Fruit fly (Drosophila melanogaster): ENCODE measurements around the gene CG13877.

Gene CG13877

dm6 chr3L:264378-265151 lies 46.7 kb downstream of the CG13877 start, which contains the start of the genes Tudor-SN and mRpL17 (continued):
- TF ChIP-seq CG8388 (GFP tag; optimal IDR thresholded peaks at IDR 0.05) (peak; percentile 9), Dref (GFP tag; IDR thresholded peaks at IDR 0.05) (peak; percentile 72), nmo (GFP tag; optimal IDR thresholded peaks at IDR 0.05) (peak; percentile 63), ttk (GFP tag; IDR thresholded peaks at IDR 0.05) (no peak), ara (GFP tag; IDR thresholded peaks at IDR 0.05) (no peak), ftz-f1 (GFP tag; optimal IDR thresholded peaks at IDR 0.05) (no peak), CG18619 (GFP tag; optimal IDR thresholded peaks at IDR 0.05) (peak; percentile 23), CG4820 (GFP tag; optimal IDR thresholded peaks at IDR 0.05) (peak; percentile 21), ro (GFP tag; IDR thresholded peaks at IDR 0.05) (no peak), corto (GFP tag; optimal IDR thresholded peaks at IDR 0.05) (peak; percentile 70), grn (GFP tag; optimal IDR thresholded peaks at IDR 0.05) (no peak), CG12104 (GFP tag; optimal IDR thresholded peaks at IDR 0.05) (peak; percentile 20), TFAM (GFP tag; optimal IDR thresholded peaks at IDR 0.05) (no peak), CG14860 (GFP tag; IDR thresholded peaks at IDR 0.05; ENCODE audit: partially characterized antibody) (peak; percentile 97), p53 (GFP tag; optimal IDR thresholded peaks at IDR 0.05) (no peak), ewg (GFP tag; optimal IDR thresholded peaks at IDR 0.05) (peak; percentile 44), MTF-1 (GFP tag; optimal IDR thresholded peaks at IDR 0.05; ENCODE audit: borderline replicate concordance) (no peak), bigmax (GFP tag; optimal IDR thresholded peaks at IDR 0.05) (peak; percentile 38), zen (tag; optimal IDR thresholded peaks at IDR 0.05) (peak; percentile 62), D19A (tag; optimal IDR thresholded peaks at IDR 0.05) (peak; percentile 38), CG2120 (GFP tag; optimal IDR thresholded peaks at IDR 0.05) (peak; percentile 59), H15 (GFP tag; IDR thresholded peaks at IDR 0.05) (no peak), bcd (GFP tag; optimal IDR thresholded peaks at IDR 0.05) (peak; percentile 30), pnt (GFP tag; optimal IDR thresholded peaks at IDR 0.05) (no peak), CG9437 (GFP tag; optimal IDR thresholded peaks at IDR 0.05) (peak; percentile 97), CG12155 (GFP tag; optimal IDR thresholded peaks at IDR 0.05) (peak; percentile 52), CG1647 (GFP tag; optimal IDR thresholded peaks at IDR 0.05) (no peak), Scr (GFP tag; IDR thresholded peaks at IDR 0.05; ENCODE audit: partially characterized antibody) (peak; percentile 97), Fer1 (GFP tag; optimal IDR thresholded peaks at IDR 0.05) (no peak), Sox100B (GFP tag; optimal IDR thresholded peaks at IDR 0.05) (peak; percentile 64), gsb (GFP tag; IDR thresholded peaks at IDR 0.05) (no peak), CG7357 (GFP tag; IDR thresholded peaks at IDR 0.05) (no peak), CG4424 (GFP tag; optimal IDR thresholded peaks at IDR 0.05) (peak; percentile 60), ase (GFP tag; IDR thresholded peaks at IDR 0.05) (no peak), tin (GFP tag; optimal IDR thresholded peaks at IDR 0.05) (peak; percentile 30), BEAF-32 (GFP tag; optimal IDR thresholded peaks at IDR 0.05) (peak; percentile 97), CG6272 (GFP tag; IDR thresholded peaks at IDR 0.05) (peak; percentile 67; the same call in 1 of the 2 replicates), CG14667 (GFP tag; IDR thresholded peaks at IDR 0.05) (no peak), Hr51 (GFP tag; optimal IDR thresholded peaks at IDR 0.05) (peak in 1 of 2 experiments; percentile 25), ham (GFP tag; IDR thresholded peaks at IDR 0.05) (no peak), CG32532 (GFP tag; IDR thresholded peaks at IDR 0.05) (peak; percentile 40; the same call in 1 of the 2 replicates), oc (tag; optimal IDR thresholded peaks at IDR 0.05) (no peak), CG8924 (tag; optimal IDR thresholded peaks at IDR 0.05) (peak; percentile 30), ci (GFP tag; IDR thresholded peaks at IDR 0.05) (0 out of 3 replicates have a peak, but pooled peaks have one; percentile 5), exex (tag; optimal IDR thresholded peaks at IDR 0.05) (peak; percentile 36), CG34224 (GFP tag; IDR thresholded peaks at IDR 0.05; ENCODE audit: partially characterized antibody) (peak; percentile 89), CG15269 (tag; optimal IDR thresholded peaks at IDR 0.05) (peak; percentile 40), inv (GFP tag; IDR thresholded peaks at IDR 0.05; ENCODE audit: partially characterized antibody) (peak; percentile 98), MESR4 (GFP tag; optimal IDR thresholded peaks at IDR 0.05) (peak; percentile 77)
